Worm (Caenorhabditis elegans) whole organism, L1 larva: ENCODE results near the gene amx-1.

Experiments used
- aha-1 ChIP-seq: fragments of 150-350 bp; optimal IDR thresholded peaks from 2 replicates; lab custom pipeline; 2014; ENCODE audit warnings: missing biosample characterization, missing genetic modification characterization
- dpl-1 ChIP-seq, 3 experiments: fragments of 150-350 bp in 2 of 3; sonication (generic microtip) in 1 of 3; optimal IDR thresholded peaks; 2 replicates each; lab custom pipeline; 2014 to 2017; ENCODE audit warnings: missing biosample characterization in 3 of 3, missing genetic modification characterization in 3 of 3, missing genetic modification reagents in 3 of 3
- lin-14 ChIP-seq: fragments of 200-800 bp; sonication (Bioruptor generic); optimal IDR thresholded peaks from 2 replicates; lab custom pipeline; 2018; ENCODE audit warnings: mild to moderate bottlenecking, missing genetic modification characterization, moderate library complexity, missing compliant biosample characterization
- lin-39 ChIP-seq: fragments of 150-350 bp; optimal IDR thresholded peaks from 2 replicates; lab custom pipeline; 2014; ENCODE audit warnings: missing biosample characterization, missing genetic modification reagents, missing genetic modification characterization
- lsy-2 ChIP-seq, 2 experiments: fragments of 150-350 bp; optimal IDR thresholded peaks; 2 replicates each; lab custom pipeline; 2014; ENCODE audit warnings: missing biosample characterization in 2 of 2, missing genetic modification characterization in 2 of 2
- mdl-1 ChIP-seq, 2 experiments: fragments of 150-350 bp; optimal IDR thresholded peaks; 2 replicates each; lab custom pipeline; 2014 to 2017; ENCODE audit warnings: missing biosample characterization in 2 of 2, missing genetic modification characterization in 2 of 2, inconsistent platforms in 1 of 2

- TF ChIP-seq mdl-1 (tag; optimal IDR thresholded peaks at IDR 0.05; lab: Kevin White, UChicago) (no peak), lin-14 (GFP tag; lab: Kevin White, UChicago) (peak; percentile 39), lsy-2 (tag; optimal IDR thresholded peaks at IDR 0.05; lab: Kevin White, UChicago) (no peak), dpl-1 (GFP tag; optimal IDR thresholded peaks at IDR 0.05; lab: Kevin White, UChicago) (no peak), aha-1 (no peak), lin-39 (tag; lab: Kevin White, UChicago) (no peak)
Observed at ce11 chrIII:3783914-3784313, 38.3 kb upstream of the amx-1 start.
